Fruit fly (Drosophila melanogaster) whole organism, adult: ENCODE results near the gene ric8a.

Experiments used
- CG11617 ChIP-seq: fragments of 200-800 bp; sonication (Bioruptor generic); optimal IDR thresholded peaks from 2 replicates; lab custom pipeline; 2017; ENCODE audit warnings: mild to moderate bottlenecking, missing biosample characterization, missing genetic modification reagents, missing genetic modification characterization
- CG12768 ChIP-seq: fragments of 200-800 bp; sonication (Bioruptor generic); optimal IDR thresholded peaks from 2 replicates; lab custom pipeline; 2017; ENCODE audit warnings: missing biosample characterization, missing genetic modification characterization, mild to moderate bottlenecking, moderate library complexity, missing genetic modification reagents
- CG14711 ChIP-seq: fragments of 200-800 bp; sonication (Bioruptor generic); optimal IDR thresholded peaks from 2 replicates; lab custom pipeline; 2018; ENCODE audit warnings: missing biosample characterization, mild to moderate bottlenecking, missing genetic modification characterization, moderate library complexity
- CG1620 ChIP-seq: fragments of 200-800 bp; sonication (Bioruptor generic); optimal IDR thresholded peaks from 2 replicates; lab custom pipeline; 2016; ENCODE audit warnings: missing biosample characterization, missing genetic modification characterization
- CG33017 ChIP-seq: fragments of 200-800 bp; sonication (Bioruptor generic); optimal IDR thresholded peaks from 2 replicates; lab custom pipeline; 2018; ENCODE audit warnings: missing biosample characterization, mild to moderate bottlenecking, missing genetic modification characterization, moderate library complexity
- CG5204 ChIP-seq: fragments of 200-800 bp; sonication (Bioruptor generic); optimal IDR thresholded peaks from 2 replicates; lab custom pipeline; 2016; ENCODE audit warnings: missing biosample characterization, missing genetic modification characterization
- CG7045 ChIP-seq: fragments of 200-800 bp; sonication (Bioruptor generic); optimal IDR thresholded peaks from 2 replicates; lab custom pipeline; 2017; ENCODE audit warnings: missing biosample characterization, mild to moderate bottlenecking, missing genetic modification characterization
- CG7101 ChIP-seq: fragments of 200-800 bp; sonication (Bioruptor generic); optimal IDR thresholded peaks from 2 replicates; lab custom pipeline; 2018; ENCODE audit warnings: missing biosample characterization, mild to moderate bottlenecking, missing genetic modification characterization, moderate library complexity
- Clk ChIP-seq: fragments of 200-800 bp; sonication (Bioruptor generic); optimal IDR thresholded peaks from 2 replicates; lab custom pipeline; 2017; ENCODE audit warnings: missing biosample characterization, missing genetic modification characterization
- Crg-1 ChIP-seq: fragments of 200-800 bp; sonication (Bioruptor generic); optimal IDR thresholded peaks from 2 replicates; lab custom pipeline; 2016; ENCODE audit warnings: missing biosample characterization, missing genetic modification characterization
- Hr96 ChIP-seq: fragments of 200-800 bp; sonication (Bioruptor generic); optimal IDR thresholded peaks from 2 replicates; lab custom pipeline; 2016; ENCODE audit warnings: missing biosample characterization, missing genetic modification characterization
- Mnt ChIP-seq: fragments of 200-800 bp; sonication (Bioruptor generic); optimal IDR thresholded peaks from 2 replicates; lab custom pipeline; 2016; ENCODE audit warnings: missing biosample characterization, mild to moderate bottlenecking, missing genetic modification characterization
- bab1 ChIP-seq: fragments of 200-800 bp; sonication (Bioruptor generic); optimal IDR thresholded peaks from 3 replicates; lab custom pipeline; 2019; ENCODE audit warnings: missing biosample characterization, mild to moderate bottlenecking, missing genetic modification characterization, moderate library complexity
- cic ChIP-seq: fragments of 200-800 bp; sonication (Bioruptor generic); optimal IDR thresholded peaks from 2 replicates; lab custom pipeline; 2017; ENCODE audit warnings: missing biosample characterization, mild to moderate bottlenecking, missing genetic modification characterization, moderate library complexity
- cnc ChIP-seq, 2 experiments: fragments of >200 bp; optimal IDR thresholded peaks; 2 replicates each; lab custom pipeline; 2017
- kay ChIP-seq: fragments of 200-800 bp; sonication (Bioruptor generic); peaks from one replicate; lab custom pipeline; 2016; ENCODE audit warnings: missing biosample characterization, missing genetic modification characterization, borderline replicate concordance
- ovo ChIP-seq: fragments of 200-800 bp; sonication (Bioruptor generic); optimal IDR thresholded peaks from 2 replicates; lab custom pipeline; 2016; ENCODE audit warnings: missing biosample characterization, missing genetic modification characterization
- pad ChIP-seq: fragments of 200-800 bp; sonication (Bioruptor generic); optimal IDR thresholded peaks from 3 replicates; lab custom pipeline; 2017; ENCODE audit warnings: missing biosample characterization, missing genetic modification characterization, mild to moderate bottlenecking, moderate library complexity, missing genetic modification reagents
- tj ChIP-seq: fragments of 200-800 bp; sonication (Bioruptor generic); optimal IDR thresholded peaks from 3 replicates; lab custom pipeline; 2017; ENCODE audit warnings: missing biosample characterization, mild to moderate bottlenecking, missing genetic modification characterization, moderate library complexity
- toe ChIP-seq: fragments of 200-800 bp; sonication (Bioruptor generic); optimal IDR thresholded peaks from 2 replicates; lab custom pipeline; 2016; ENCODE audit warnings: missing biosample characterization, missing genetic modification characterization

Gene ric8a

dm6 chrX:9255964-9256520, at the start of gene ric8a:
Gene ric8a (plus strand): TSS chrX:9256168.
- TF ChIP-seq tj (GFP tag; lab: Kevin White, UChicago) (peak; percentile 7), cic (GFP tag; lab: Kevin White, UChicago) (no peak), CG11617 (GFP tag; lab: Kevin White, UChicago) (peak; percentile 4), CG14711 (tag; lab: Kevin White, UChicago) (peak; percentile 20), Mnt (GFP tag; lab: Kevin White, UChicago) (peak; percentile 19), CG7045 (no peak), CG1620 (GFP tag; lab: Kevin White, UChicago) (no peak)

- no peak for TF ChIP-seq Hr96 (GFP tag; lab: Kevin White, UChicago)
- no peak for TF ChIP-seq CG5204
Measured at dm6 chrX:9210787-9211186, 45.2 kb upstream of the ric8a start, which contains the start of gene SmydA-9. Gene SmydA-9 (minus strand): TSS chrX:9210887.

DNA sequence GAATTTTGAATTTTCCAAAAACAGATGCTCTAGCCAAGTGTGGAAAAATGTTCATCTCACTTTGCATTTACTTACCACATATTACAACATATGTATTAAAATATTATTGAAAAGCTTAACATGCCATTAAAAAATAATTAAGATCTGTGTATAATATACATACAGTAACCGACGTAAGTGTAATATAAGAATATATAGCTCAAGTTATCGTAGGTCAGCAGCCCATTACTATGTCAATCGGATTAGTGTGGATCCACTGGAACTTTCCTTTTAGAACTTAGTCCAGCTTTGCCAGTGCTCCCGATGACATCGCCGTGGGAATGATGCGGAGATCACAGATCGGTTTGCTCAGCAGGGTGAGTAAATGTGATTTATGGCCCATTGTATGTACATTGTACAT, 41.4 kb upstream of the ric8a start, which contains the start of gene Obp8a:
TSS of gene Obp8a (plus strand) at position 301 of the 400 bp plus-strand sequence.
- TF ChIP-seq toe (no peak), pad (GFP tag; lab: Kevin White, UChicago) (no peak), cnc (optimal IDR thresholded peaks at IDR 0.05; lab: Kevin White, UChicago) (no peak), kay (GFP tag; lab: Kevin White, UChicago) (no peak), CG14711 (tag; lab: Kevin White, UChicago) (no peak), CG33017 (tag; lab: Kevin White, UChicago) (no peak), CG5204 (no peak), Mnt (GFP tag; lab: Kevin White, UChicago) (no peak), CG11617 (GFP tag; lab: Kevin White, UChicago) (no peak), cic (GFP tag; lab: Kevin White, UChicago) (no peak), CG7045 (no peak), CG12768 (GFP tag; lab: Kevin White, UChicago) (no peak), tj (GFP tag; lab: Kevin White, UChicago) (no peak), CG7101 (tag; lab: Kevin White, UChicago) (no peak), ovo (no peak), Clk (GFP tag; lab: Kevin White, UChicago) (no peak), bab1 (GFP tag; lab: Kevin White, UChicago) (no peak), Crg-1 (no peak)

DNA sequence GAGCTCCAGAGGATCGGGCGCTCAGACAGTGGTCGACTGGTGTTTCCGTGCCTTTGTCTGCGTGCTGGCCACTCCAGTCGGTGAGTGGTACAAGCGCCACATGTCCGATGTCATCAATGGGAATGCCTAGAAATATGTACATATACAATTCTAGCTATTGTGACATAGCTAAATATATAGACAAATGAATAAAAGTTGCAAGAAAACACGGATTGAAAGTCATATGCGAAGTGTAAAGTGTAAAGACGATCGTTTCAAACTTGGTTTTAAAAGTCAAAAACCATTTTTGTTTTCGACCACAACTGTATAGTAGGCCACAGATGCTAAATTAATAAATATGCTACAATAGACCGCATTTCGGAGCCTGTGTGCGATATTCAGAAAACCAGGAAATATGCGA, 40.5 kb upstream of the ric8a start, which contains the start of gene CG15368:
TSS of gene CG15368 (plus strand) at position 301 of the 400 bp plus-strand sequence.
- no peak for TF ChIP-seq Crg-1
- no peak for TF ChIP-seq cic (GFP tag; lab: Kevin White, UChicago)
- TF ChIP-seq CG12768 (GFP tag; lab: Kevin White, UChicago) = no peak
- no peak for TF ChIP-seq cnc (optimal IDR thresholded peaks at IDR 0.05; lab: Kevin White, UChicago)
- no peak for TF ChIP-seq kay (GFP tag; lab: Kevin White, UChicago)
- no peak for TF ChIP-seq CG1620 (GFP tag; lab: Kevin White, UChicago)
- no peak for TF ChIP-seq tj (GFP tag; lab: Kevin White, UChicago)
- no peak for TF ChIP-seq Clk (GFP tag; lab: Kevin White, UChicago)
- TF ChIP-seq CG14711 (tag; lab: Kevin White, UChicago) = no peak
- no peak for TF ChIP-seq CG11617 (GFP tag; lab: Kevin White, UChicago)
- no peak for TF ChIP-seq CG5204

- no peak for TF ChIP-seq CG11617 (GFP tag; lab: Kevin White, UChicago)
Measured at dm6 chrX:9216572-9216971, 39.4 kb upstream of the ric8a start, which contains the start of gene CG15369. Gene CG15369 (plus strand): TSS chrX:9216872.

dm6 chrX:9220434-9220833, 35.5 kb upstream of the ric8a start:
- TF ChIP-seq Mnt (GFP tag; lab: Kevin White, UChicago) (no peak), CG33017 (tag; lab: Kevin White, UChicago) (peak; percentile 9), bab1 (GFP tag; lab: Kevin White, UChicago) (peak; percentile 26), Hr96 (GFP tag; lab: Kevin White, UChicago) (no peak), cnc (optimal IDR thresholded peaks at IDR 0.05; lab: Kevin White, UChicago) (no peak)

- peak; percentile 17 for TF ChIP-seq CG5204
- no peak for TF ChIP-seq ovo
- no peak for TF ChIP-seq CG7045
Measured at dm6 chrX:9223182-9223581, 32.8 kb upstream of the ric8a start, which contains the start of gene t. Gene t (minus strand): TSS chrX:9223257.

- TF ChIP-seq cnc (optimal IDR thresholded peaks at IDR 0.05; lab: Kevin White, UChicago) = no peak
- no peak for TF ChIP-seq Mnt (GFP tag; lab: Kevin White, UChicago)
- TF ChIP-seq ovo = peak; percentile 30
- no peak for TF ChIP-seq Clk (GFP tag; lab: Kevin White, UChicago)
- TF ChIP-seq CG11617 (GFP tag; lab: Kevin White, UChicago) = no peak
Measured at dm6 chrX:9224423-9224822, 31.5 kb upstream of the ric8a start.
